Fruit fly (Drosophila melanogaster) whole organism, embryonic: ENCODE measurements around the gene HP1b.

Experiments used
- Atf6 ChIP-seq: fragments of 200-800 bp; sonication (Bioruptor generic); IDR thresholded peaks from 2 replicates; pipeline ENCODE4 v1.3.6; 2022; ENCODE audit warnings: missing biosample characterization, missing genetic modification characterization
- CG10543 ChIP-seq: fragments of 200-800 bp; sonication (Bioruptor generic); optimal IDR thresholded peaks from 3 replicates; lab custom pipeline; 2017; ENCODE audit warnings: missing biosample characterization, mild to moderate bottlenecking, missing genetic modification characterization, moderate library complexity
- CG11085 ChIP-seq: fragments of 200-800 bp; sonication (Bioruptor generic); IDR thresholded peaks from 2 replicates; pipeline ENCODE4 v1.3.6; 2022; ENCODE audit warnings: missing biosample characterization, missing genetic modification characterization
- CG17568 ChIP-seq: fragments of 200-800 bp; sonication (Bioruptor generic); optimal IDR thresholded peaks from 2 replicates; lab custom pipeline; 2018; ENCODE audit warnings: missing biosample characterization, mild to moderate bottlenecking, missing genetic modification characterization, moderate library complexity
- CG18262 ChIP-seq: fragments of 200-800 bp; optimal IDR thresholded peaks from 3 replicates; lab custom pipeline; 2019; ENCODE audit warnings: missing biosample characterization, mild to moderate bottlenecking, missing genetic modification characterization, moderate library complexity
- CG18764 ChIP-seq: fragments of 200-800 bp; sonication (Bioruptor generic); optimal IDR thresholded peaks from 3 replicates; lab custom pipeline; 2016; ENCODE audit warnings: missing biosample characterization, missing genetic modification characterization
- CG2678 ChIP-seq: fragments of 200-800 bp; sonication (Bioruptor generic); optimal IDR thresholded peaks from 3 replicates; lab custom pipeline; 2019; ENCODE audit warnings: missing biosample characterization, mild to moderate bottlenecking, missing genetic modification characterization, moderate library complexity
- CG3163 ChIP-seq: fragments of 200-800 bp; sonication (Bioruptor generic); optimal IDR thresholded peaks from 3 replicates; lab custom pipeline; 2016; ENCODE audit warnings: missing biosample characterization, missing genetic modification characterization
- CG33213 ChIP-seq: fragments of 200-800 bp; sonication (Bioruptor generic); optimal IDR thresholded peaks from 3 replicates; lab custom pipeline; 2016; ENCODE audit warnings: missing biosample characterization, missing genetic modification characterization
- CG4282 ChIP-seq: fragments of 200-800 bp; sonication (Bioruptor generic); optimal IDR thresholded peaks from 2 replicates; lab custom pipeline; 2016; ENCODE audit warnings: missing biosample characterization, missing genetic modification characterization
- CG4730 ChIP-seq: fragments of 200-800 bp; sonication (Bioruptor generic); IDR thresholded peaks from 2 replicates; pipeline ENCODE4 v1.3.6; 2022; ENCODE audit warnings: missing biosample characterization, missing genetic modification characterization
- CG5245 ChIP-seq: fragments of 200-800 bp; sonication (Bioruptor generic); optimal IDR thresholded peaks from 3 replicates; lab custom pipeline; 2016; ENCODE audit warnings: missing biosample characterization, missing genetic modification characterization
- CG5953 ChIP-seq: fragments of 200-800 bp; sonication (Bioruptor generic); IDR thresholded peaks from 2 replicates; pipeline ENCODE4 v1.3.6; 2022; ENCODE audit warnings: missing biosample characterization, missing genetic modification characterization
- CG6175 ChIP-seq: fragments of 200-800 bp; sonication (Bioruptor generic); IDR thresholded peaks from 3 replicates; pipeline ENCODE4 v1.3.6; 2022; ENCODE audit warnings: missing biosample characterization, missing genetic modification characterization
- CG6683 ChIP-seq: fragments of 200-800 bp; sonication (Bioruptor generic); optimal IDR thresholded peaks from 2 replicates; lab custom pipeline; 2017; ENCODE audit warnings: missing biosample characterization, mild to moderate bottlenecking, missing genetic modification characterization, missing genetic modification reagents
- CG7928 ChIP-seq: fragments of 200-800 bp; sonication (Bioruptor generic); optimal IDR thresholded peaks from 2 replicates; lab custom pipeline; 2017; ENCODE audit warnings: missing biosample characterization, mild to moderate bottlenecking, missing genetic modification characterization
- CG8944 ChIP-seq: fragments of 200-800 bp; sonication (Bioruptor generic); optimal IDR thresholded peaks from 3 replicates; lab custom pipeline; 2016; ENCODE audit warnings: missing biosample characterization, missing genetic modification characterization
- CG9437 ChIP-seq: fragments of 200-800 bp; sonication (Bioruptor generic); optimal IDR thresholded peaks from 2 replicates; lab custom pipeline; 2018; ENCODE audit warnings: missing biosample characterization, mild to moderate bottlenecking, missing genetic modification characterization
- CG9727 ChIP-seq: fragments of 200-800 bp; sonication (Bioruptor generic); optimal IDR thresholded peaks from 3 replicates; lab custom pipeline; 2017; ENCODE audit warnings: missing biosample characterization, mild to moderate bottlenecking, missing genetic modification characterization
- Chrac-16 ChIP-seq: fragments of 200-800 bp; sonication (Bioruptor generic); optimal IDR thresholded peaks from 3 replicates; lab custom pipeline; 2016; ENCODE audit warnings: missing biosample characterization, missing genetic modification characterization
- Ets97D ChIP-seq: fragments of 200-800 bp; sonication (Bioruptor generic); optimal IDR thresholded peaks from 3 replicates; lab custom pipeline; 2016; ENCODE audit warnings: missing biosample characterization, missing genetic modification characterization
- Kr ChIP-seq: fragments of 200-800 bp; sonication (Bioruptor generic); optimal IDR thresholded peaks from 2 replicates; lab custom pipeline; 2017; ENCODE audit warnings: missing biosample characterization, mild to moderate bottlenecking, missing genetic modification characterization
- Max ChIP-seq: fragments of 200-800 bp; sonication (Bioruptor generic); optimal IDR thresholded peaks from 2 replicates; lab custom pipeline; 2016; ENCODE audit warnings: missing biosample characterization, mild to moderate bottlenecking, missing genetic modification characterization
- NC2β ChIP-seq: fragments of 200-800 bp; sonication (Bioruptor generic); optimal IDR thresholded peaks from 2 replicates; lab custom pipeline; 2016; ENCODE audit warnings: missing biosample characterization, missing genetic modification characterization
- Ptx1 ChIP-seq: fragments of 200-800 bp; sonication (Bioruptor generic); IDR thresholded peaks from 2 replicates; pipeline ENCODE4 v1.3.6; 2022; ENCODE audit warnings: missing biosample characterization, missing genetic modification characterization
- Scr ChIP-seq: fragments of 200-800 bp; sonication (Bioruptor generic); IDR thresholded peaks from 2 replicates; pipeline ENCODE4 v1.3.6; 2022; ENCODE audit warnings: missing biosample characterization, missing genetic modification characterization; ENCODE audit not compliant: partially characterized antibody
- Sox100B ChIP-seq: fragments of 200-800 bp; sonication (Bioruptor generic); optimal IDR thresholded peaks from 3 replicates; lab custom pipeline; 2018; ENCODE audit warnings: missing biosample characterization, mild to moderate bottlenecking, missing genetic modification characterization
- Spps ChIP-seq: fragments of 200-800 bp; sonication (Bioruptor generic); optimal IDR thresholded peaks from 2 replicates; lab custom pipeline; 2018; ENCODE audit warnings: missing biosample characterization, mild to moderate bottlenecking, missing genetic modification characterization
- Sry-β ChIP-seq: fragments of 200-800 bp; sonication (Bioruptor generic); optimal IDR thresholded peaks from 2 replicates; lab custom pipeline; 2018; ENCODE audit warnings: missing biosample characterization, mild to moderate bottlenecking, missing genetic modification characterization, moderate library complexity
- Trl ChIP-seq, 3 experiments: fragments of >200 bp in 2 of 3; fragments of 200-800 bp in 1 of 3; sonication (Bioruptor generic) in 1 of 3; optimal IDR thresholded peaks; 2 replicates in 1 of 3; 3 replicates in 2 of 3; lab custom pipeline; 2016 to 2017; ENCODE audit warnings: missing biosample characterization in 1 of 3, missing genetic modification characterization in 1 of 3
- aop ChIP-seq: fragments of 200-800 bp; sonication (Bioruptor generic); IDR thresholded peaks from 2 replicates; pipeline ENCODE4 v1.3.6; 2022; ENCODE audit warnings: missing biosample characterization, missing genetic modification characterization
- cg ChIP-seq: fragments of 200-800 bp; sonication (Bioruptor generic); optimal IDR thresholded peaks from 3 replicates; lab custom pipeline; 2019; ENCODE audit warnings: missing biosample characterization, mild to moderate bottlenecking, missing genetic modification characterization, moderate library complexity
- fu2 ChIP-seq: fragments of 200-800 bp; sonication (Bioruptor generic); optimal IDR thresholded peaks from 2 replicates; lab custom pipeline; 2016; ENCODE audit warnings: missing biosample characterization, missing genetic modification characterization
- grn ChIP-seq: fragments of 200-800 bp; sonication (Bioruptor generic); optimal IDR thresholded peaks from 3 replicates; lab custom pipeline; 2017; ENCODE audit warnings: missing biosample characterization, missing genetic modification characterization
- gro ChIP-seq: fragments of 200-800 bp; sonication (Bioruptor generic); optimal IDR thresholded peaks from 2 replicates; lab custom pipeline; 2016; ENCODE audit warnings: missing biosample characterization, missing genetic modification characterization
- hbn ChIP-seq: fragments of 200-800 bp; sonication (Bioruptor generic); IDR thresholded peaks from 2 replicates; pipeline ENCODE4 v1.3.6; 2022; ENCODE audit warnings: missing biosample characterization, missing genetic modification characterization; ENCODE audit not compliant: partially characterized antibody
- hkb ChIP-seq, 2 experiments: fragments of 200-800 bp in 1 of 2; fragments of >200 bp in 1 of 2; sonication (Bioruptor generic) in 1 of 2; IDR thresholded peaks in 1 of 2; optimal IDR thresholded peaks in 1 of 2; 2 replicates each; pipeline versions ENCODE4 v1.3.6 to Lab custom; 2017 to 2022; ENCODE audit warnings: missing biosample characterization in 1 of 2, missing genetic modification characterization in 1 of 2
- ind ChIP-seq: fragments of 200-800 bp; sonication (Bioruptor generic); optimal IDR thresholded peaks from 3 replicates; lab custom pipeline; 2016; ENCODE audit warnings: missing biosample characterization, missing genetic modification characterization
- mirr ChIP-seq: fragments of 200-800 bp; sonication (Bioruptor generic); optimal IDR thresholded peaks from 3 replicates; lab custom pipeline; 2018; ENCODE audit warnings: missing biosample characterization, mild to moderate bottlenecking, missing genetic modification characterization
- mld ChIP-seq: fragments of 200-800 bp; sonication (Bioruptor generic); IDR thresholded peaks from 3 replicates; pipeline ENCODE4 v1.3.6; 2022; ENCODE audit warnings: missing biosample characterization, missing genetic modification characterization; ENCODE audit not compliant: partially characterized antibody
- seq ChIP-seq: fragments of 200-800 bp; sonication (Bioruptor generic); IDR thresholded peaks from 2 replicates; pipeline ENCODE4 v1.3.6; 2022; ENCODE audit warnings: missing biosample characterization, missing genetic modification characterization
- sim ChIP-seq: fragments of 200-800 bp; sonication (Bioruptor generic); IDR thresholded peaks from 2 replicates; pipeline ENCODE4 v1.3.6; 2022; ENCODE audit warnings: missing biosample characterization, missing genetic modification characterization
- sisA ChIP-seq: fragments of 200-800 bp; sonication (Bioruptor generic); IDR thresholded peaks from 2 replicates; pipeline ENCODE4 v1.3.6; 2022; ENCODE audit warnings: missing biosample characterization, missing genetic modification characterization
- stc ChIP-seq: fragments of 200-800 bp; sonication (Bioruptor generic); IDR thresholded peaks from 2 replicates; pipeline ENCODE4 v1.3.6; 2022; ENCODE audit warnings: missing biosample characterization, missing genetic modification characterization
- twi ChIP-seq: fragments of 200-800 bp; optimal IDR thresholded peaks from 2 replicates; lab custom pipeline; 2019; ENCODE audit warnings: missing biosample characterization, mild to moderate bottlenecking, missing genetic modification characterization, moderate library complexity
- tx ChIP-seq: fragments of 200-800 bp; sonication (Bioruptor generic); optimal IDR thresholded peaks from 2 replicates; lab custom pipeline; 2016; ENCODE audit warnings: missing biosample characterization, missing genetic modification characterization
- unpg ChIP-seq: fragments of 200-800 bp; sonication (Bioruptor generic); optimal IDR thresholded peaks from 3 replicates; lab custom pipeline; 2018; ENCODE audit warnings: missing biosample characterization, mild to moderate bottlenecking, missing genetic modification characterization, moderate library complexity
- vfl ChIP-seq: fragments of 200-800 bp; sonication (Bioruptor generic); optimal IDR thresholded peaks from 2 replicates; lab custom pipeline; 2016; ENCODE audit warnings: missing biosample characterization, missing genetic modification characterization
- wor ChIP-seq: fragments of 200-800 bp; sonication (Bioruptor generic); IDR thresholded peaks from 2 replicates; pipeline ENCODE4 v1.3.6; 2022; ENCODE audit warnings: missing biosample characterization, missing genetic modification characterization

The HP1b gene

dm6 chrX:9109072-9109844 is 28.4 kb downstream of the HP1b start (continued):
- TF ChIP-seq Trl (optimal IDR thresholded peaks at IDR 0.05; lab: Kevin White, UChicago) (no peak), Trl (GFP tag; optimal IDR thresholded peaks at IDR 0.05; lab: Kevin White, UChicago) (peak; percentile 9), grn (no peak), sisA (GFP tag; lab: Robert Waterston, UW) (no peak; the same call in none of the 2 replicates), CG33213 (GFP tag; lab: Kevin White, UChicago) (peak; percentile 34), ind (GFP tag; lab: Kevin White, UChicago) (peak; percentile 65), CG2678 (tag; lab: Kevin White, UChicago) (peak; percentile 63), Scr (GFP tag; lab: Robert Waterston, UW) (no peak), CG8944 (GFP tag; lab: Kevin White, UChicago) (peak; percentile 55), CG11085 (GFP tag; lab: Robert Waterston, UW) (0 out of 2 replicates have a peak, but pooled peaks have one; percentile 13), mirr (GFP tag; lab: Kevin White, UChicago) (peak; percentile 3), tx (GFP tag; lab: Kevin White, UChicago) (peak; percentile 53), Kr (GFP tag; lab: Kevin White, UChicago) (no peak), CG5245 (no peak), seq (GFP tag; lab: Robert Waterston, UW) (no peak), wor (GFP tag; lab: Robert Waterston, UW) (no peak), Max (GFP tag; lab: Kevin White, UChicago) (peak; percentile 31), NC2β (GFP tag; lab: Kevin White, UChicago) (peak; percentile 59), Sry-β (GFP tag; lab: Kevin White, UChicago) (no peak), CG17568 (peak; percentile 21), CG10543 (GFP tag; lab: Kevin White, UChicago) (no peak), CG9727 (GFP tag; lab: Kevin White, UChicago) (peak; percentile 72), Sox100B (GFP tag; lab: Kevin White, UChicago) (peak; percentile 38), hbn (no peak), CG3163 (GFP tag; lab: Kevin White, UChicago) (no peak), CG7928 (GFP tag; lab: Kevin White, UChicago) (no peak), CG5953 (no peak), gro (GFP tag; lab: Kevin White, UChicago) (peak; percentile 56), Chrac-16 (GFP tag; lab: Kevin White, UChicago) (peak; percentile 53), hkb (optimal IDR thresholded peaks at IDR 0.05; lab: Kevin White, UChicago) (no peak), hkb (GFP tag; IDR thresholded peaks at IDR 0.05; lab: Robert Waterston, UW) (peak; percentile 45; the same call in 1 of the 2 replicates), CG4282 (GFP tag; lab: Kevin White, UChicago) (peak; percentile 82), Ets97D (GFP tag; lab: Kevin White, UChicago) (peak; percentile 6), fu2 (no peak), sim (GFP tag; lab: Robert Waterston, UW) (no peak), aop (GFP tag; lab: Robert Waterston, UW) (no peak), stc (GFP tag; lab: Robert Waterston, UW) (no peak), CG18764 (GFP tag; lab: Kevin White, UChicago) (no peak), Ptx1 (peak; percentile 24; the same call in 1 of the 2 replicates), cg (GFP tag; lab: Kevin White, UChicago) (peak; percentile 74), CG6175 (GFP tag; lab: Robert Waterston, UW) (no peak), CG4730 (no peak; the same call in 1 of the 2 replicates), Atf6 (GFP tag; lab: Robert Waterston, UW) (no peak), Spps (tag; lab: Kevin White, UChicago) (peak; percentile 12), twi (tag; lab: Kevin White, UChicago) (peak; percentile 35), CG6683 (GFP tag; lab: Kevin White, UChicago) (no peak), CG18262 (tag; lab: Kevin White, UChicago) (peak; percentile 61), unpg (GFP tag; lab: Kevin White, UChicago) (peak; percentile 51), mld (GFP tag; lab: Robert Waterston, UW) (no peak), CG9437 (GFP tag; lab: Kevin White, UChicago) (peak; percentile 61), vfl (GFP tag; lab: Kevin White, UChicago) (no peak)
